Fruit fly (Drosophila melanogaster) whole organism, adult: ENCODE measurements around the gene pcx.

ENCODE experiments used
- CG11617 ChIP-seq: fragments of 200-800 bp; sonication (Bioruptor generic); optimal IDR thresholded peaks from 2 replicates; lab custom pipeline; 2017; ENCODE audit warnings: mild to moderate bottlenecking, missing biosample characterization, missing genetic modification reagents, missing genetic modification characterization
- CG12768 ChIP-seq: fragments of 200-800 bp; sonication (Bioruptor generic); optimal IDR thresholded peaks from 2 replicates; lab custom pipeline; 2017; ENCODE audit warnings: missing biosample characterization, missing genetic modification characterization, mild to moderate bottlenecking, moderate library complexity, missing genetic modification reagents
- CG14711 ChIP-seq: fragments of 200-800 bp; sonication (Bioruptor generic); optimal IDR thresholded peaks from 2 replicates; lab custom pipeline; 2018; ENCODE audit warnings: missing biosample characterization, mild to moderate bottlenecking, missing genetic modification characterization, moderate library complexity
- CG1620 ChIP-seq: fragments of 200-800 bp; sonication (Bioruptor generic); optimal IDR thresholded peaks from 2 replicates; lab custom pipeline; 2016; ENCODE audit warnings: missing biosample characterization, missing genetic modification characterization
- CG33017 ChIP-seq: fragments of 200-800 bp; sonication (Bioruptor generic); optimal IDR thresholded peaks from 2 replicates; lab custom pipeline; 2018; ENCODE audit warnings: missing biosample characterization, mild to moderate bottlenecking, missing genetic modification characterization, moderate library complexity
- CG5204 ChIP-seq: fragments of 200-800 bp; sonication (Bioruptor generic); optimal IDR thresholded peaks from 2 replicates; lab custom pipeline; 2016; ENCODE audit warnings: missing biosample characterization, missing genetic modification characterization
- CG7045 ChIP-seq: fragments of 200-800 bp; sonication (Bioruptor generic); optimal IDR thresholded peaks from 2 replicates; lab custom pipeline; 2017; ENCODE audit warnings: missing biosample characterization, mild to moderate bottlenecking, missing genetic modification characterization
- CG7101 ChIP-seq: fragments of 200-800 bp; sonication (Bioruptor generic); optimal IDR thresholded peaks from 2 replicates; lab custom pipeline; 2018; ENCODE audit warnings: missing biosample characterization, mild to moderate bottlenecking, missing genetic modification characterization, moderate library complexity
- Clk ChIP-seq: fragments of 200-800 bp; sonication (Bioruptor generic); optimal IDR thresholded peaks from 2 replicates; lab custom pipeline; 2017; ENCODE audit warnings: missing biosample characterization, missing genetic modification characterization
- Crg-1 ChIP-seq: fragments of 200-800 bp; sonication (Bioruptor generic); optimal IDR thresholded peaks from 2 replicates; lab custom pipeline; 2016; ENCODE audit warnings: missing biosample characterization, missing genetic modification characterization
- Hr96 ChIP-seq: fragments of 200-800 bp; sonication (Bioruptor generic); optimal IDR thresholded peaks from 2 replicates; lab custom pipeline; 2016; ENCODE audit warnings: missing biosample characterization, missing genetic modification characterization
- Mnt ChIP-seq: fragments of 200-800 bp; sonication (Bioruptor generic); optimal IDR thresholded peaks from 2 replicates; lab custom pipeline; 2016; ENCODE audit warnings: missing biosample characterization, mild to moderate bottlenecking, missing genetic modification characterization
- bab1 ChIP-seq: fragments of 200-800 bp; sonication (Bioruptor generic); optimal IDR thresholded peaks from 3 replicates; lab custom pipeline; 2019; ENCODE audit warnings: missing biosample characterization, mild to moderate bottlenecking, missing genetic modification characterization, moderate library complexity
- cic ChIP-seq: fragments of 200-800 bp; sonication (Bioruptor generic); optimal IDR thresholded peaks from 2 replicates; lab custom pipeline; 2017; ENCODE audit warnings: missing biosample characterization, mild to moderate bottlenecking, missing genetic modification characterization, moderate library complexity
- cnc ChIP-seq, 2 experiments: fragments of >200 bp; optimal IDR thresholded peaks; 2 replicates each; lab custom pipeline; 2017
- kay ChIP-seq: fragments of 200-800 bp; sonication (Bioruptor generic); peaks from one replicate; lab custom pipeline; 2016; ENCODE audit warnings: missing biosample characterization, missing genetic modification characterization, borderline replicate concordance
- ovo ChIP-seq: fragments of 200-800 bp; sonication (Bioruptor generic); optimal IDR thresholded peaks from 2 replicates; lab custom pipeline; 2016; ENCODE audit warnings: missing biosample characterization, missing genetic modification characterization
- pad ChIP-seq: fragments of 200-800 bp; sonication (Bioruptor generic); optimal IDR thresholded peaks from 3 replicates; lab custom pipeline; 2017; ENCODE audit warnings: missing biosample characterization, missing genetic modification characterization, mild to moderate bottlenecking, moderate library complexity, missing genetic modification reagents
- tj ChIP-seq: fragments of 200-800 bp; sonication (Bioruptor generic); optimal IDR thresholded peaks from 3 replicates; lab custom pipeline; 2017; ENCODE audit warnings: missing biosample characterization, mild to moderate bottlenecking, missing genetic modification characterization, moderate library complexity
- toe ChIP-seq: fragments of 200-800 bp; sonication (Bioruptor generic); optimal IDR thresholded peaks from 2 replicates; lab custom pipeline; 2016; ENCODE audit warnings: missing biosample characterization, missing genetic modification characterization

pcx gene

dm6 chrX:2188888-2189287 is 36.2 kb upstream of the pcx start, which contains the start of gene Mct1:
Gene Mct1, plus strand, starts transcription at chrX:2189188.
- TF ChIP-seq CG5204 (GFP tag; lab: Kevin White, UChicago) (no peak), ovo (GFP tag; lab: Kevin White, UChicago) (no peak), cnc (optimal IDR thresholded peaks at IDR 0.05; lab: Kevin White, UChicago) (no peak), pad (GFP tag; lab: Kevin White, UChicago) (no peak), Crg-1 (GFP tag; lab: Kevin White, UChicago) (no peak), bab1 (GFP tag; lab: Kevin White, UChicago) (no peak), CG7045 (GFP tag; lab: Kevin White, UChicago) (no peak)

- no peak for TF ChIP-seq CG1620 (GFP tag; lab: Kevin White, UChicago)
- no peak for TF ChIP-seq CG33017
- no peak for TF ChIP-seq CG5204 (GFP tag; lab: Kevin White, UChicago)
- TF ChIP-seq tj (GFP tag; lab: Kevin White, UChicago), result no peak
- no peak for TF ChIP-seq bab1 (GFP tag; lab: Kevin White, UChicago)
- TF ChIP-seq Hr96 (GFP tag; lab: Kevin White, UChicago), result no peak
- no peak for TF ChIP-seq Crg-1 (GFP tag; lab: Kevin White, UChicago)
- TF ChIP-seq CG12768, result no peak
- TF ChIP-seq ovo (GFP tag; lab: Kevin White, UChicago), result no peak
- no peak for TF ChIP-seq CG14711 (tag; lab: Kevin White, UChicago)
- TF ChIP-seq Clk, result no peak
- TF ChIP-seq cnc (optimal IDR thresholded peaks at IDR 0.05; lab: Kevin White, UChicago), result no peak
- TF ChIP-seq cic, result no peak
Observed at dm6 chrX:2191896-2192295, 33.2 kb upstream of the pcx start.

dm6 chrX:2193158-2193557 is 31.9 kb upstream of the pcx start:
- TF ChIP-seq ovo (GFP tag; lab: Kevin White, UChicago) (no peak), tj (GFP tag; lab: Kevin White, UChicago) (no peak)

dm6 chrX:2193809-2194207 is 31.3 kb upstream of the pcx start, which contains the start of gene CG14053:
Gene CG14053, minus strand, starts transcription at chrX:2193909.
- TF ChIP-seq tj (GFP tag; lab: Kevin White, UChicago), result no peak
- TF ChIP-seq ovo (GFP tag; lab: Kevin White, UChicago), result no peak
- TF ChIP-seq CG5204 (GFP tag; lab: Kevin White, UChicago), result no peak
- no peak for TF ChIP-seq CG11617 (GFP tag; lab: Kevin White, UChicago)
- TF ChIP-seq CG12768, result no peak
- no peak for TF ChIP-seq cic
- TF ChIP-seq Mnt, result no peak
- TF ChIP-seq Crg-1 (GFP tag; lab: Kevin White, UChicago), result no peak
- no peak for TF ChIP-seq CG14711 (tag; lab: Kevin White, UChicago)
- no peak for TF ChIP-seq pad (GFP tag; lab: Kevin White, UChicago)
- no peak for TF ChIP-seq cnc (optimal IDR thresholded peaks at IDR 0.05; lab: Kevin White, UChicago)
- no peak for TF ChIP-seq CG33017

- TF ChIP-seq CG33017, result no peak
- TF ChIP-seq Mnt, result peak; percentile 34
- peak; percentile 92 for TF ChIP-seq pad (GFP tag; lab: Kevin White, UChicago)
- TF ChIP-seq CG1620 (GFP tag; lab: Kevin White, UChicago), result peak; percentile 13
- peak; percentile 81 for TF ChIP-seq cic
- TF ChIP-seq ovo (GFP tag; lab: Kevin White, UChicago), result peak; percentile 37
- no peak for TF ChIP-seq CG14711 (tag; lab: Kevin White, UChicago)
- TF ChIP-seq toe (GFP tag; lab: Kevin White, UChicago), result no peak
- TF ChIP-seq Clk, result no peak
- TF ChIP-seq tj (GFP tag; lab: Kevin White, UChicago), result peak; percentile 46
- TF ChIP-seq cnc (optimal IDR thresholded peaks at IDR 0.05; lab: Kevin White, UChicago), result no peak
- TF ChIP-seq CG7045 (GFP tag; lab: Kevin White, UChicago), result no peak
- TF ChIP-seq kay (GFP tag; lab: Kevin White, UChicago), result no peak
- TF ChIP-seq CG5204 (GFP tag; lab: Kevin White, UChicago), result no peak
- no peak for TF ChIP-seq CG12768
- TF ChIP-seq CG11617 (GFP tag; lab: Kevin White, UChicago), result no peak
- TF ChIP-seq Crg-1 (GFP tag; lab: Kevin White, UChicago), result no peak
- no peak for TF ChIP-seq Hr96 (GFP tag; lab: Kevin White, UChicago)
Observed at dm6 chrX:2194208-2195094, 30.6 kb upstream of the pcx start.

- TF ChIP-seq CG14711 (tag; lab: Kevin White, UChicago), result peak; percentile 71
- peak; percentile 41 for TF ChIP-seq Hr96 (GFP tag; lab: Kevin White, UChicago)
- TF ChIP-seq CG7101 (tag; lab: Kevin White, UChicago), result peak; percentile 71
- no peak for TF ChIP-seq CG12768
- TF ChIP-seq pad (GFP tag; lab: Kevin White, UChicago), result peak; percentile 27
- peak; percentile 90 for TF ChIP-seq tj (GFP tag; lab: Kevin White, UChicago)
- TF ChIP-seq bab1 (GFP tag; lab: Kevin White, UChicago), result peak; percentile 90
- peak; percentile 25 for TF ChIP-seq CG11617 (GFP tag; lab: Kevin White, UChicago)
- TF ChIP-seq Clk, result no peak
- TF ChIP-seq CG33017, result no peak
Observed at dm6 chrX:2196086-2196732, 28.9 kb upstream of the pcx start.
